Worm (Caenorhabditis elegans) whole organism, L4 larva: ENCODE results near the gene W01C8.1.

Source experiments
- nhr-11 ChIP-seq: fragments of 150-350 bp; optimal IDR thresholded peaks from 2 replicates; lab custom pipeline; 2014; ENCODE audit warnings: missing biosample characterization, missing genetic modification characterization
- zfp-3 ChIP-seq: fragments of 200-800 bp; sonication (Bioruptor generic); conservative IDR thresholded peaks from 2 replicates; pipeline ENCODE4 v1.3.6; 2022; ENCODE audit warnings: missing genetic modification reagents, missing genetic modification characterization, missing compliant biosample characterization

- TF ChIP-seq zfp-3 (no peak), nhr-11 (tag; lab: Kevin White, UChicago) (no peak)
Measured at ce11 chrX:5663537-5663936, 28.7 kb upstream of the W01C8.1 start, which contains the start of gene egl-13.
